Worm (Caenorhabditis elegans): ENCODE data around the gene srz-95.

ce11 chrV:16958975-16959374 is 32.9 kb upstream of the srz-95 start:
- no peak for TF ChIP-seq pes-1 (GFP tag; IDR thresholded peaks at IDR 0.05)
- TF ChIP-seq hmbx-1 (tag; optimal IDR thresholded peaks at IDR 0.05), result no peak
- TF ChIP-seq B0310.2 (tag; optimal IDR thresholded peaks at IDR 0.05), result no peak
- no peak for TF ChIP-seq ama-1 (optimal IDR thresholded peaks at IDR 0.05)
- no peak for TF ChIP-seq tbx-37 (GFP tag; conservative IDR thresholded peaks at IDR 0.05)
- TF ChIP-seq tra-4 (tag; optimal IDR thresholded peaks at IDR 0.05), result no peak
- TF ChIP-seq flt-1 (GFP tag; IDR thresholded peaks at IDR 0.05), result no peak
- TF ChIP-seq hmg-4 (GFP tag; optimal IDR thresholded peaks at IDR 0.05), result no peak
- TF ChIP-seq sea-1 (GFP tag; conservative IDR thresholded peaks at IDR 0.05), result no peak
- no peak for TF ChIP-seq ceh-36 (tag; optimal IDR thresholded peaks at IDR 0.05)

Data from whole organism, early embryonic.